Worm (Caenorhabditis elegans) whole organism, young adult: ENCODE data around the gene Y38C1AA.12.

Experiments used
- F33H1.4 ChIP-seq: fragments of 200-800 bp; sonication (Bioruptor generic); IDR thresholded peaks from 2 replicates; pipeline ENCODE4 v1.3.6; 2022; ENCODE audit warnings: missing genetic modification reagents, missing genetic modification characterization, missing compliant biosample characterization
- F49E8.2 ChIP-seq: sonication (generic microtip); optimal IDR thresholded peaks from 3 replicates; lab custom pipeline; 2017; ENCODE audit warnings: missing genetic modification characterization, mild to moderate bottlenecking, missing compliant biosample characterization, antibody characterized with exemption, moderate library complexity; ENCODE audit not compliant: insufficient read depth
- T07F8.4 ChIP-seq: sonication (generic microtip); optimal IDR thresholded peaks from 2 replicates; lab custom pipeline; 2016; ENCODE audit warnings: mild to moderate bottlenecking, missing genetic modification characterization, moderate library complexity, missing compliant biosample characterization
- T26A5.8 ChIP-seq: sonication (generic microtip); optimal IDR thresholded peaks from 2 replicates; lab custom pipeline; 2016; ENCODE audit warnings: missing genetic modification characterization, missing compliant biosample characterization
- ama-1 ChIP-seq, 3 experiments: fragments of 150-350 bp in 1 of 3; sonication (generic microtip) in 2 of 3; optimal IDR thresholded peaks; 2 replicates each; lab custom pipeline; 2014 to 2018; ENCODE audit warnings: missing biosample characterization in 2 of 3, missing genetic modification characterization in 2 of 3, missing genetic modification reagents in 2 of 3
- ceh-40 ChIP-seq: fragments of 200-800 bp; sonication (Bioruptor generic); IDR thresholded peaks from 2 replicates; pipeline ENCODE4 v1.3.6; 2022; ENCODE audit warnings: missing genetic modification characterization, missing compliant biosample characterization
- ceh-58 ChIP-seq: fragments of 200-800 bp; sonication (Bioruptor generic); IDR thresholded peaks from 2 replicates; pipeline ENCODE4 v1.3.6; 2022; ENCODE audit warnings: missing genetic modification characterization, missing compliant biosample characterization
- lsl-1 ChIP-seq: fragments of 200-800 bp; sonication (Bioruptor generic); optimal IDR thresholded peaks from 2 replicates; lab custom pipeline; 2018; ENCODE audit warnings: mild to moderate bottlenecking, missing genetic modification characterization, moderate library complexity, missing compliant biosample characterization
- nfya-2 ChIP-seq: fragments of 200-800 bp; sonication (Bioruptor generic); IDR thresholded peaks from 2 replicates; pipeline ENCODE4 v1.3.6; 2022; ENCODE audit warnings: missing genetic modification reagents, missing genetic modification characterization, missing compliant biosample characterization
- nhr-120 ChIP-seq: fragments of 200-800 bp; sonication (Bioruptor generic); IDR thresholded peaks from 2 replicates; pipeline ENCODE4 v1.3.6; 2022; ENCODE audit warnings: missing genetic modification characterization, missing compliant biosample characterization
- nhr-27 ChIP-seq: fragments of 200-800 bp; sonication (Bioruptor generic); optimal IDR thresholded peaks from 2 replicates; lab custom pipeline; 2018; ENCODE audit warnings: mild to moderate bottlenecking, missing genetic modification characterization, moderate library complexity, missing compliant biosample characterization
- snpc-1.1 ChIP-seq: sonication (generic microtip); optimal IDR thresholded peaks from 2 replicates; lab custom pipeline; 2017; ENCODE audit warnings: missing genetic modification characterization, mild to moderate bottlenecking, missing compliant biosample characterization, antibody characterized with exemption, moderate library complexity, missing genotype, missing genetic modification reagents; ENCODE audit not compliant: insufficient read depth
- somi-1 ChIP-seq: fragments of 200-800 bp; sonication (Bioruptor generic); optimal IDR thresholded peaks from 2 replicates; lab custom pipeline; 2018; ENCODE audit warnings: mild to moderate bottlenecking, missing genetic modification characterization, missing compliant biosample characterization
- ztf-6 ChIP-seq: fragments of 200-800 bp; sonication (Bioruptor generic); IDR thresholded peaks from 2 replicates; pipeline ENCODE4 v1.3.6; 2022; ENCODE audit warnings: missing genetic modification reagents, missing genetic modification characterization, missing compliant biosample characterization

ce11 chrIV:231673-232072 lies 39.6 kb downstream of the Y38C1AA.12 start, which contains the start of gene gtf-2H1:
- TF ChIP-seq T26A5.8 (no peak), F33H1.4 (GFP tag; lab: Robert Waterston, UW) (no peak), nhr-120 (no peak), ama-1 (optimal IDR thresholded peaks at IDR 0.05; lab: Kevin White, UChicago) (no peak), ama-1 (GFP tag; optimal IDR thresholded peaks at IDR 0.05; lab: Kevin White, UChicago) (no peak), F49E8.2 (no peak), somi-1 (GFP tag; lab: Kevin White, UChicago) (no peak), ceh-40 (no peak), T07F8.4 (tag; lab: Kevin White, UChicago) (no peak), nhr-27 (tag; lab: Kevin White, UChicago) (no peak), ceh-58 (GFP tag; lab: Robert Waterston, UW) (no peak), lsl-1 (GFP tag; lab: Kevin White, UChicago) (no peak), nfya-2 (GFP tag; lab: Robert Waterston, UW) (no peak), snpc-1.1 (tag; lab: Kevin White, UChicago) (no peak), ztf-6 (GFP tag; lab: Robert Waterston, UW) (no peak)
